Fruit fly (Drosophila melanogaster) whole organism, larva: ENCODE results near the gene CG43400.

Experiments used
- noc ChIP-seq: fragments of 200-800 bp; sonication (Bioruptor generic); optimal IDR thresholded peaks from 3 replicates; lab custom pipeline; 2019; ENCODE audit warnings: missing biosample characterization, mild to moderate bottlenecking, missing genetic modification characterization, moderate library complexity

The CG43400 gene

dm6 chr2L:8490439-8490838 is at the start of gene CG43400:
CG43400 (plus strand) TSS chr2L:8490739.
- no peak for TF ChIP-seq noc

- TF ChIP-seq noc = no peak
Observed at dm6 chr2L:8442147-8442546, 48.4 kb upstream of the CG43400 start, which contains the start of gene CG31897. CG31897 (plus strand) TSS chr2L:8442447.

dm6 chr2L:8449358-8449757 is 41.2 kb upstream of the CG43400 start, which contains the start of gene Aasdh:
Aasdh (minus strand) TSS chr2L:8449576.
- no peak for TF ChIP-seq noc

dm6 chr2L:8451497-8451896 is 39.0 kb upstream of the CG43400 start:
- TF ChIP-seq noc = no peak

dm6 chr2L:8461782-8462453 is 28.6 kb upstream of the CG43400 start:
- TF ChIP-seq noc = peak; percentile 24

- peak; percentile 55 for TF ChIP-seq noc
Observed at dm6 chr2L:8463144-8464106, 27.1 kb upstream of the CG43400 start, which contains the start of gene Agpat2. Agpat2 (minus strand) TSS chr2L:8463994.

dm6 chr2L:8464107-8464582 is 26.4 kb upstream of the CG43400 start, which contains the start of gene prg:
prg (plus strand) TSS chr2L:8464488.
- peak; percentile 34 for TF ChIP-seq noc

- TF ChIP-seq noc = no peak
Observed at dm6 chr2L:8466643-8467042, 23.9 kb upstream of the CG43400 start, which contains the start of gene dachs. dachs (plus strand) TSS chr2L:8466817.

- TF ChIP-seq noc = no peak
Observed at dm6 chr2L:8468929-8469681, 21.4 kb upstream of the CG43400 start.

- TF ChIP-seq noc = no peak
Observed at dm6 chr2L:8471667-8472066, 18.9 kb upstream of the CG43400 start.

- no peak for TF ChIP-seq noc
Observed at dm6 chr2L:8473448-8473847, 17.1 kb upstream of the CG43400 start.

dm6 chr2L:8477049-8477448 is 13.5 kb upstream of the CG43400 start, which contains the start of gene CheA29a:
CheA29a (plus strand) TSS chr2L:8477349.
- no peak for TF ChIP-seq noc

- TF ChIP-seq noc = no peak
Observed at dm6 chr2L:8477971-8478370, 12.6 kb upstream of the CG43400 start.

dm6 chr2L:8478379-8478778 is 12.2 kb upstream of the CG43400 start:
- TF ChIP-seq noc = no peak

- no peak for TF ChIP-seq noc
Observed at dm6 chr2L:8478911-8479706, 11.4 kb upstream of the CG43400 start.
